Worm (Caenorhabditis elegans): ENCODE results near the gene scl-17.

scl-17 gene

DNA sequence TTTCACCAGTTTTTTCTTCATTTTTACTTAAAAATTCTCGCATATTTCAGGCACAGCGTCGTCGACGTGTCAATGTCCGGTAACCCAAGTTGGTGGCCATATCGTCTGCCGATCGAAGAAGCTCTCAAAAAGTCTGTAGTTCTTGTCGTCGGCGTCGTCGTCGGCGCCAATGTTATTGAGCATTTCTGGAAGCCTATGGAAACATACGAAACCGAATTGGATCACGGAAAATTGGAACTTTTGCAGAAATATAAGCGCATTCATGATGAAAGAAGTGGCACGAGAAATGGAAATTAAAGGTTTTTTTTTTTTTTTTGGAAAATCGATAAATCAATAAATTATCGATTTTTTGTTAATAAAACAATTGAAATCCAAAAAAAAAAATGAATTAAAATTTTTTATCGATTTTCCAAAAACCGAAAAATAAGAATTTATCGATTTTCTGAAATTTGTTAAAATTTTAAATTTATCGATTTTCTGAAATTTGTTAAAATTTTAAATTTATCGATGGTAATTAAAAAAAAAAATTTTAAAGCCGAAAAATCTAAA is 32.6 kb upstream of the scl-17 start, which contains the start of gene alkb-1:
TSS of gene alkb-1 (plus strand) at position 51 of the 549 bp plus-strand sequence.
- TF ChIP-seq hmbx-1 (tag; optimal IDR thresholded peaks at IDR 0.05) (no peak), F13C5.2 (tag; optimal IDR thresholded peaks at IDR 0.05) (no peak), hmg-4 (GFP tag; optimal IDR thresholded peaks at IDR 0.05) (no peak)

ce11 chrII:1419994-1420393 is 25.0 kb upstream of the scl-17 start:
- no peak for TF ChIP-seq F13C5.2 (tag; optimal IDR thresholded peaks at IDR 0.05)
- TF ChIP-seq aly-1 (tag; optimal IDR thresholded peaks at IDR 0.05) = no peak
- no peak for TF ChIP-seq B0310.2 (tag; optimal IDR thresholded peaks at IDR 0.05)
- no peak for TF ChIP-seq hmg-4 (GFP tag; optimal IDR thresholded peaks at IDR 0.05)
- TF ChIP-seq pes-1 (GFP tag; IDR thresholded peaks at IDR 0.05) = no peak
- no peak for TF ChIP-seq ceh-13 (GFP tag; optimal IDR thresholded peaks at IDR 0.05)
- TF ChIP-seq hnd-1 (tag; optimal IDR thresholded peaks at IDR 0.05) = no peak
- no peak for TF ChIP-seq ceh-36 (tag; optimal IDR thresholded peaks at IDR 0.05)
- TF ChIP-seq sea-1 (GFP tag; conservative IDR thresholded peaks at IDR 0.05) = no peak
- no peak for TF ChIP-seq tra-4 (tag; optimal IDR thresholded peaks at IDR 0.05)
- no peak for TF ChIP-seq hmbx-1 (tag; optimal IDR thresholded peaks at IDR 0.05)
- no peak for TF ChIP-seq flt-1 (GFP tag; IDR thresholded peaks at IDR 0.05)
- no peak for TF ChIP-seq scrt-1 (GFP tag; IDR thresholded peaks at IDR 0.05)
- TF ChIP-seq ets-7 (tag; optimal IDR thresholded peaks at IDR 0.05) = no peak
- no peak for TF ChIP-seq tbx-37 (GFP tag; conservative IDR thresholded peaks at IDR 0.05)
- TF ChIP-seq ama-1 (optimal IDR thresholded peaks at IDR 0.05) = no peak

ce11 chrII:1420806-1421463 is 24.1 kb upstream of the scl-17 start:
- TF ChIP-seq ama-1 (optimal IDR thresholded peaks at IDR 0.05) (no peak), tra-4 (tag; optimal IDR thresholded peaks at IDR 0.05) (no peak), ceh-36 (tag; optimal IDR thresholded peaks at IDR 0.05) (no peak), tbx-37 (GFP tag; conservative IDR thresholded peaks at IDR 0.05) (no peak), tbx-11 (GFP tag; IDR thresholded peaks at IDR 0.05) (no peak), ets-7 (tag; optimal IDR thresholded peaks at IDR 0.05) (no peak), sea-1 (GFP tag; conservative IDR thresholded peaks at IDR 0.05) (no peak), flt-1 (GFP tag; IDR thresholded peaks at IDR 0.05) (no peak), B0310.2 (tag; optimal IDR thresholded peaks at IDR 0.05) (no peak), aly-1 (tag; optimal IDR thresholded peaks at IDR 0.05) (no peak), hmg-4 (GFP tag; optimal IDR thresholded peaks at IDR 0.05) (no peak), scrt-1 (GFP tag; IDR thresholded peaks at IDR 0.05) (no peak), hmbx-1 (tag; optimal IDR thresholded peaks at IDR 0.05) (no peak), F13C5.2 (tag; optimal IDR thresholded peaks at IDR 0.05) (no peak), pes-1 (GFP tag; IDR thresholded peaks at IDR 0.05) (no peak), hnd-1 (tag; optimal IDR thresholded peaks at IDR 0.05) (no peak), ceh-13 (GFP tag; optimal IDR thresholded peaks at IDR 0.05) (no peak)

ce11 chrII:1423660-1424059 is 21.4 kb upstream of the scl-17 start, which contains the start of gene Y51H7C.10:
Gene Y51H7C.10, minus strand, starts transcription at chrII:1423760.
- TF ChIP-seq hnd-1 (tag; optimal IDR thresholded peaks at IDR 0.05) = no peak
- TF ChIP-seq B0310.2 (tag; optimal IDR thresholded peaks at IDR 0.05) = no peak
- TF ChIP-seq ceh-36 (tag; optimal IDR thresholded peaks at IDR 0.05) = no peak
- TF ChIP-seq F13C5.2 (tag; optimal IDR thresholded peaks at IDR 0.05) = no peak
- no peak for TF ChIP-seq ets-7 (tag; optimal IDR thresholded peaks at IDR 0.05)
- TF ChIP-seq tbx-11 (GFP tag; IDR thresholded peaks at IDR 0.05) = no peak
- no peak for TF ChIP-seq flt-1 (GFP tag; IDR thresholded peaks at IDR 0.05)
- TF ChIP-seq hmg-4 (GFP tag; optimal IDR thresholded peaks at IDR 0.05) = no peak
- TF ChIP-seq tra-4 (tag; optimal IDR thresholded peaks at IDR 0.05) = no peak

- no peak for TF ChIP-seq pes-1 (GFP tag; IDR thresholded peaks at IDR 0.05)
- no peak for TF ChIP-seq hmbx-1 (tag; optimal IDR thresholded peaks at IDR 0.05)
Observed at ce11 chrII:1436715-1437114, 8.3 kb upstream of the scl-17 start.

ce11 chrII:1437449-1438335 is 7.3 kb upstream of the scl-17 start, which contains the start of gene nol-6:
Gene nol-6, minus strand, starts transcription at chrII:1437499.
- TF ChIP-seq hmbx-1 (tag; optimal IDR thresholded peaks at IDR 0.05) (no peak), ceh-13 (GFP tag; optimal IDR thresholded peaks at IDR 0.05) (no peak), ceh-36 (tag; optimal IDR thresholded peaks at IDR 0.05) (no peak), pes-1 (GFP tag; IDR thresholded peaks at IDR 0.05) (no peak), B0310.2 (tag; optimal IDR thresholded peaks at IDR 0.05) (no peak)

DNA sequence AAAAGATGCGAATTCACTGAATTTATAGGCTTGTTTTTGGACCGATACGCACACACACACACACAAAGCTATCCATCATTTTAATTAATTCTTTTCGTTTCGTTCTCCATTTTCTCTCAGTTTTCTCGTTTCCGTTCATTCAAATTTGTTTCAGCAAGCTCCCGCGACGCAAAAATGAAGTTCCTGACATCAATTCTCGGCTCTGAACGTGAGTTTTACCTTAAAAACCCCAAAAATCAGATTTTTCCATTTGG is 6.7 kb upstream of the scl-17 start, which contains the start of gene Y51H7C.3:
TSS of gene Y51H7C.3 (plus strand) at position 155 of the 254 bp plus-strand sequence.
- TF ChIP-seq ceh-36 (tag; optimal IDR thresholded peaks at IDR 0.05) (no peak), sea-1 (GFP tag; conservative IDR thresholded peaks at IDR 0.05) (no peak), hmg-4 (GFP tag; optimal IDR thresholded peaks at IDR 0.05) (no peak), scrt-1 (GFP tag; IDR thresholded peaks at IDR 0.05) (no peak), pes-1 (GFP tag; IDR thresholded peaks at IDR 0.05) (no peak), tbx-11 (GFP tag; IDR thresholded peaks at IDR 0.05) (no peak), tbx-37 (GFP tag; conservative IDR thresholded peaks at IDR 0.05) (no peak), aly-1 (tag; optimal IDR thresholded peaks at IDR 0.05) (no peak), ets-7 (tag; optimal IDR thresholded peaks at IDR 0.05) (no peak), ceh-13 (GFP tag; optimal IDR thresholded peaks at IDR 0.05) (no peak), F13C5.2 (tag; optimal IDR thresholded peaks at IDR 0.05) (no peak), tra-4 (tag; optimal IDR thresholded peaks at IDR 0.05) (no peak), flt-1 (GFP tag; IDR thresholded peaks at IDR 0.05) (no peak)

Data from whole organism, early embryonic.